Fruit fly (Drosophila melanogaster) whole organism, embryonic: ENCODE results near the gene CG32425.

ENCODE experiments used
- Bdp1 ChIP-seq: fragments of 200-800 bp; sonication (Bioruptor generic); optimal IDR thresholded peaks from 3 replicates; lab custom pipeline; 2016; ENCODE audit warnings: missing biosample characterization, missing genetic modification characterization
- Bgb ChIP-seq: fragments of 200-800 bp; sonication (Bioruptor generic); IDR thresholded peaks from 2 replicates; pipeline ENCODE4 v1.3.6; 2022; ENCODE audit warnings: missing biosample characterization, missing genetic modification characterization; ENCODE audit not compliant: partially characterized antibody
- Bteb2 ChIP-seq: fragments of 200-800 bp; sonication (Bioruptor generic); optimal IDR thresholded peaks from 2 replicates; lab custom pipeline; 2016; ENCODE audit warnings: missing biosample characterization, missing genetic modification characterization
- CG10543 ChIP-seq: fragments of 200-800 bp; sonication (Bioruptor generic); optimal IDR thresholded peaks from 3 replicates; lab custom pipeline; 2017; ENCODE audit warnings: missing biosample characterization, mild to moderate bottlenecking, missing genetic modification characterization, moderate library complexity
- CG11085 ChIP-seq: fragments of 200-800 bp; sonication (Bioruptor generic); IDR thresholded peaks from 2 replicates; pipeline ENCODE4 v1.3.6; 2022; ENCODE audit warnings: missing biosample characterization, missing genetic modification characterization
- CG13775 ChIP-seq: fragments of 200-800 bp; sonication (Bioruptor generic); optimal IDR thresholded peaks from 3 replicates; lab custom pipeline; 2017; ENCODE audit warnings: missing biosample characterization, mild to moderate bottlenecking, missing genetic modification characterization
- CG32532 ChIP-seq: fragments of 200-800 bp; sonication (Bioruptor generic); IDR thresholded peaks from 2 replicates; pipeline ENCODE4 v1.3.6; 2022; ENCODE audit warnings: missing biosample characterization, missing genetic modification characterization
- CG42726 ChIP-seq: fragments of 200-800 bp; sonication (Bioruptor generic); IDR thresholded peaks from 2 replicates; pipeline ENCODE4 v1.3.6; 2022; ENCODE audit warnings: missing biosample characterization, missing genetic modification characterization; ENCODE audit not compliant: partially characterized antibody
- CG8281 ChIP-seq: fragments of 200-800 bp; sonication (Bioruptor generic); optimal IDR thresholded peaks from 2 replicates; lab custom pipeline; 2018; ENCODE audit warnings: missing biosample characterization, mild to moderate bottlenecking, missing genetic modification characterization, moderate library complexity
- CkIIα-i1 ChIP-seq: fragments of 200-800 bp; sonication (Bioruptor generic); IDR thresholded peaks from 2 replicates; pipeline ENCODE4 v1.3.6; 2022; ENCODE audit warnings: missing biosample characterization, missing genetic modification characterization
- D19A ChIP-seq: fragments of 200-800 bp; optimal IDR thresholded peaks from 3 replicates; lab custom pipeline; 2019; ENCODE audit warnings: missing biosample characterization, mild to moderate bottlenecking, missing genetic modification characterization, moderate library complexity
- D19B ChIP-seq: fragments of 200-800 bp; sonication (Bioruptor generic); optimal IDR thresholded peaks from 2 replicates; lab custom pipeline; 2017; ENCODE audit warnings: missing biosample characterization, mild to moderate bottlenecking, missing genetic modification characterization
- Dfd ChIP-seq, 2 experiments: fragments of >200 bp; optimal IDR thresholded peaks; 2 replicates each; lab custom pipeline; 2017; ENCODE audit warnings: missing biosample characterization in 2 of 2, missing genetic modification characterization in 2 of 2
- Dip3 ChIP-seq: fragments of 200-800 bp; sonication (Bioruptor generic); optimal IDR thresholded peaks from 3 replicates; lab custom pipeline; 2016; ENCODE audit warnings: missing biosample characterization, missing genetic modification characterization
- Dp ChIP-seq: fragments of 200-800 bp; sonication (Bioruptor generic); optimal IDR thresholded peaks from 2 replicates; lab custom pipeline; 2018; ENCODE audit warnings: missing biosample characterization, mild to moderate bottlenecking, missing genetic modification characterization, moderate library complexity
- Lpt ChIP-seq: fragments of >200 bp; optimal IDR thresholded peaks from 2 replicates; lab custom pipeline; 2018; ENCODE audit warnings: missing biosample characterization, missing genetic modification characterization
- Nf-YB ChIP-seq: fragments of 200-800 bp; sonication (Bioruptor generic); optimal IDR thresholded peaks from 3 replicates; lab custom pipeline; 2019; ENCODE audit warnings: missing biosample characterization, mild to moderate bottlenecking, missing genetic modification characterization, moderate library complexity
- NfI ChIP-seq: fragments of 200-800 bp; sonication (Bioruptor generic); optimal IDR thresholded peaks from 3 replicates; lab custom pipeline; 2018; ENCODE audit warnings: missing biosample characterization, mild to moderate bottlenecking, missing genetic modification characterization, moderate library complexity
- PHDP ChIP-seq: fragments of 200-800 bp; sonication (Bioruptor generic); optimal IDR thresholded peaks from 3 replicates; lab custom pipeline; 2018; ENCODE audit warnings: missing biosample characterization, mild to moderate bottlenecking, missing genetic modification characterization, moderate library complexity
- Pdp1 ChIP-seq, 2 experiments: fragments of 200-800 bp; sonication (Bioruptor generic); optimal IDR thresholded peaks; 3 replicates each; lab custom pipeline; 2016; ENCODE audit warnings: missing biosample characterization in 2 of 2, missing genetic modification characterization in 2 of 2, mild to moderate bottlenecking in 1 of 2, moderate library complexity in 1 of 2
- Sox102F ChIP-seq: fragments of 200-800 bp; sonication (Bioruptor generic); optimal IDR thresholded peaks from 2 replicates; lab custom pipeline; 2018; ENCODE audit warnings: missing biosample characterization, mild to moderate bottlenecking, missing genetic modification characterization, moderate library complexity
- YL-1 ChIP-seq: fragments of 200-800 bp; sonication (Bioruptor generic); optimal IDR thresholded peaks from 3 replicates; lab custom pipeline; 2017; ENCODE audit warnings: missing biosample characterization, mild to moderate bottlenecking, missing genetic modification characterization
- ac ChIP-seq: fragments of 200-800 bp; sonication (Bioruptor generic); optimal IDR thresholded peaks from 3 replicates; lab custom pipeline; 2017; ENCODE audit warnings: missing biosample characterization, mild to moderate bottlenecking, missing genetic modification characterization
- cad ChIP-seq: fragments of >200 bp; optimal IDR thresholded peaks from 2 replicates; lab custom pipeline; 2017; ENCODE audit warnings: missing biosample characterization, missing genetic modification characterization
- ci ChIP-seq: fragments of 200-800 bp; sonication (Bioruptor generic); IDR thresholded peaks from 3 replicates; pipeline ENCODE4 v1.3.6; 2022; ENCODE audit warnings: missing biosample characterization, missing genetic modification characterization
- croc ChIP-seq: fragments of 200-800 bp; sonication (Bioruptor generic); conservative IDR thresholded peaks from 3 replicates; pipeline ENCODE4 v1.3.6; 2022; ENCODE audit warnings: missing biosample characterization, missing genetic modification characterization
- dan ChIP-seq: fragments of 200-800 bp; sonication (Bioruptor generic); IDR thresholded peaks from 2 replicates; pipeline ENCODE4 v1.3.6; 2022; ENCODE audit warnings: missing biosample characterization, missing genetic modification characterization
- dimm ChIP-seq: fragments of 200-800 bp; sonication (Bioruptor generic); IDR thresholded peaks from 2 replicates; pipeline ENCODE4 v1.3.6; 2022; ENCODE audit warnings: missing biosample characterization, missing genetic modification characterization
- dmrt99B ChIP-seq: fragments of 200-800 bp; sonication (Bioruptor generic); optimal IDR thresholded peaks from 2 replicates; lab custom pipeline; 2018; ENCODE audit warnings: missing biosample characterization, mild to moderate bottlenecking, missing genetic modification characterization, moderate library complexity
- ems ChIP-seq: fragments of 200-800 bp; sonication (Bioruptor generic); optimal IDR thresholded peaks from 3 replicates; lab custom pipeline; 2016; ENCODE audit warnings: missing biosample characterization, missing genetic modification characterization
- en ChIP-seq: fragments of 200-800 bp; sonication (Bioruptor generic); optimal IDR thresholded peaks from 2 replicates; lab custom pipeline; 2016; ENCODE audit warnings: missing biosample characterization, missing genetic modification characterization
- esg ChIP-seq: fragments of 200-800 bp; sonication (Bioruptor generic); conservative IDR thresholded peaks from 2 replicates; pipeline ENCODE4 v1.3.6; 2022; ENCODE audit warnings: missing biosample characterization, missing genetic modification characterization
- ewg ChIP-seq: fragments of 200-800 bp; sonication (Bioruptor generic); optimal IDR thresholded peaks from 3 replicates; lab custom pipeline; 2017; ENCODE audit warnings: mild to moderate bottlenecking, missing biosample characterization, missing genetic modification reagents, missing genetic modification characterization
- fd64A ChIP-seq: fragments of 200-800 bp; sonication (Bioruptor generic); optimal IDR thresholded peaks from 3 replicates; lab custom pipeline; 2018; ENCODE audit warnings: missing biosample characterization, mild to moderate bottlenecking, missing genetic modification characterization
- grn ChIP-seq: fragments of 200-800 bp; sonication (Bioruptor generic); optimal IDR thresholded peaks from 3 replicates; lab custom pipeline; 2017; ENCODE audit warnings: missing biosample characterization, missing genetic modification characterization
- hb ChIP-seq: fragments of 200-800 bp; sonication (Bioruptor generic); IDR thresholded peaks from 3 replicates; pipeline ENCODE4 v1.3.6; 2022; ENCODE audit warnings: missing biosample characterization, missing genetic modification characterization; ENCODE audit not compliant: partially characterized antibody
- inv ChIP-seq: fragments of 200-800 bp; sonication (Bioruptor generic); IDR thresholded peaks from 2 replicates; pipeline ENCODE4 v1.3.6; 2022; ENCODE audit warnings: missing biosample characterization, missing genetic modification characterization; ENCODE audit not compliant: partially characterized antibody
- klu ChIP-seq: fragments of 200-800 bp; sonication (Bioruptor generic); IDR thresholded peaks from 2 replicates; pipeline ENCODE4 v1.3.6; 2022; ENCODE audit warnings: missing biosample characterization, missing genetic modification characterization
- lab ChIP-seq: fragments of 200-800 bp; sonication (Bioruptor generic); optimal IDR thresholded peaks from 3 replicates; lab custom pipeline; 2017; ENCODE audit warnings: missing biosample characterization, missing genetic modification characterization, mild to moderate bottlenecking, moderate library complexity, missing genetic modification reagents
- nau ChIP-seq: fragments of 200-800 bp; sonication (Bioruptor generic); optimal IDR thresholded peaks from 3 replicates; lab custom pipeline; 2017; ENCODE audit warnings: missing biosample characterization, mild to moderate bottlenecking, missing genetic modification characterization, missing genetic modification reagents
- nerfin-1 ChIP-seq: fragments of 200-800 bp; sonication (Bioruptor generic); optimal IDR thresholded peaks from 3 replicates; lab custom pipeline; 2019; ENCODE audit warnings: missing biosample characterization, mild to moderate bottlenecking, missing genetic modification characterization, moderate library complexity
- p53 ChIP-seq: fragments of 200-800 bp; sonication (Bioruptor generic); optimal IDR thresholded peaks from 2 replicates; lab custom pipeline; 2016; ENCODE audit warnings: missing biosample characterization, missing genetic modification characterization
- schlank ChIP-seq: fragments of 200-800 bp; sonication (Bioruptor generic); optimal IDR thresholded peaks from 2 replicates; lab custom pipeline; 2018; ENCODE audit warnings: missing biosample characterization, mild to moderate bottlenecking, missing genetic modification characterization
- sd ChIP-seq: fragments of 200-800 bp; sonication (Bioruptor generic); optimal IDR thresholded peaks from 3 replicates; lab custom pipeline; 2018; ENCODE audit warnings: missing biosample characterization, mild to moderate bottlenecking, missing genetic modification characterization, moderate library complexity
- sens-2 ChIP-seq: fragments of 200-800 bp; sonication (Bioruptor generic); IDR thresholded peaks from 2 replicates; pipeline ENCODE4 v1.3.6; 2022; ENCODE audit warnings: missing biosample characterization, missing genetic modification characterization
- sim ChIP-seq: fragments of 200-800 bp; sonication (Bioruptor generic); IDR thresholded peaks from 2 replicates; pipeline ENCODE4 v1.3.6; 2022; ENCODE audit warnings: missing biosample characterization, missing genetic modification characterization
- unpg ChIP-seq: fragments of 200-800 bp; sonication (Bioruptor generic); optimal IDR thresholded peaks from 3 replicates; lab custom pipeline; 2018; ENCODE audit warnings: missing biosample characterization, mild to moderate bottlenecking, missing genetic modification characterization, moderate library complexity
- zfh1 ChIP-seq: fragments of 200-800 bp; sonication (Bioruptor generic); IDR thresholded peaks from 3 replicates; pipeline ENCODE4 v1.3.6; 2022; ENCODE audit warnings: missing biosample characterization, missing genetic modification characterization

Gene CG32425

dm6 chr3L:20525743-20526142, 28.6 kb downstream of the CG32425 start (continued):
- no peak for TF ChIP-seq Dp (GFP tag; lab: Kevin White, UChicago)
- TF ChIP-seq Bteb2: no peak
- TF ChIP-seq fd64A: no peak
- TF ChIP-seq CG42726 (GFP tag; lab: Robert Waterston, UW): 0 out of 2 replicates have a peak, but pooled peaks have one; percentile 13
- TF ChIP-seq sens-2 (GFP tag; lab: Robert Waterston, UW): no peak
- no peak for TF ChIP-seq nau (GFP tag; lab: Kevin White, UChicago)
- TF ChIP-seq Bdp1 (GFP tag; lab: Kevin White, UChicago): no peak
- peak; percentile 28; the same call in 1 of the 2 replicates for TF ChIP-seq Bgb (GFP tag; lab: Robert Waterston, UW)

dm6 chr3L:20526143-20526195, 28.8 kb downstream of the CG32425 start, which contains the start of gene Pss:
TSS of gene Pss (minus strand) at chr3L:20526174.
- TF ChIP-seq CkIIα-i1 (GFP tag; lab: Robert Waterston, UW) (no peak), hb (GFP tag; lab: Robert Waterston, UW) (no peak), ci (GFP tag; lab: Robert Waterston, UW) (no peak), Pdp1 (GFP tag; optimal IDR thresholded peaks at IDR 0.05; lab: Kevin White, UChicago) (peak in 1 of 2 experiments; percentile 77), CG8281 (tag; lab: Kevin White, UChicago) (no peak), cad (GFP tag; lab: Kevin White, UChicago) (peak; percentile 6), croc (GFP tag; lab: Robert Waterston, UW) (no peak)

dm6 chr3L:20526196-20526740, 29.1 kb downstream of the CG32425 start, which contains the start of gene Nubp2:
TSS of gene Nubp2 (plus strand) at chr3L:20526576.
- TF ChIP-seq sim (GFP tag; lab: Robert Waterston, UW) (peak; percentile 84), PHDP (tag; lab: Kevin White, UChicago) (peak; percentile 96), dmrt99B (peak; percentile 93), CG13775 (GFP tag; lab: Kevin White, UChicago) (peak; percentile 98), ewg (GFP tag; lab: Kevin White, UChicago) (peak; percentile 90), klu (GFP tag; lab: Robert Waterston, UW) (peak; percentile 94), nau (GFP tag; lab: Kevin White, UChicago) (peak; percentile 87), D19B (GFP tag; lab: Kevin White, UChicago) (peak; percentile 89), Sox102F (GFP tag; lab: Kevin White, UChicago) (peak; percentile 94), schlank (tag; lab: Kevin White, UChicago) (peak; percentile 85), zfh1 (GFP tag; lab: Robert Waterston, UW) (peak; percentile 91), dan (GFP tag; lab: Robert Waterston, UW) (no peak), unpg (GFP tag; lab: Kevin White, UChicago) (peak; percentile 95), CG11085 (GFP tag; lab: Robert Waterston, UW) (peak; percentile 90), NfI (GFP tag; lab: Kevin White, UChicago) (peak; percentile 96), CG32532 (GFP tag; lab: Robert Waterston, UW) (peak; percentile 94), Dip3 (GFP tag; lab: Kevin White, UChicago) (peak; percentile 94), p53 (GFP tag; lab: Kevin White, UChicago) (peak; percentile 77), ac (GFP tag; lab: Kevin White, UChicago) (peak; percentile 83), CG10543 (GFP tag; lab: Kevin White, UChicago) (peak; percentile 97), D19A (peak; percentile 91), Lpt (no peak), en (GFP tag; lab: Kevin White, UChicago) (peak; percentile 63), Dfd (GFP tag; optimal IDR thresholded peaks at IDR 0.05; lab: Kevin White, UChicago) (no peak), ems (GFP tag; lab: Kevin White, UChicago) (peak; percentile 94), Bgb (GFP tag; lab: Robert Waterston, UW) (no peak), sd (peak; percentile 90), Nf-YB (GFP tag; lab: Kevin White, UChicago) (peak; percentile 90), lab (GFP tag; lab: Kevin White, UChicago) (peak; percentile 96), nerfin-1 (peak; percentile 94), YL-1 (GFP tag; lab: Kevin White, UChicago) (peak; percentile 84), dimm (GFP tag; lab: Robert Waterston, UW) (peak; percentile 82), grn (GFP tag; lab: Kevin White, UChicago) (peak; percentile 83), inv (GFP tag; lab: Robert Waterston, UW) (no peak), esg (GFP tag; lab: Robert Waterston, UW) (peak; percentile 93)
